Fruit fly (Drosophila melanogaster) whole organism, embryonic: ENCODE results near the gene Syx1A.

ENCODE experiments used
- Atf6 ChIP-seq: fragments of 200-800 bp; sonication (Bioruptor generic); IDR thresholded peaks from 2 replicates; pipeline ENCODE4 v1.3.6; 2022; ENCODE audit warnings: missing biosample characterization, missing genetic modification characterization
- Bteb2 ChIP-seq: fragments of 200-800 bp; sonication (Bioruptor generic); optimal IDR thresholded peaks from 2 replicates; lab custom pipeline; 2016; ENCODE audit warnings: missing biosample characterization, missing genetic modification characterization
- CG11093 ChIP-seq: fragments of 200-800 bp; sonication (Bioruptor generic); IDR thresholded peaks from 3 replicates; pipeline ENCODE4 v1.3.6; 2022; ENCODE audit warnings: missing biosample characterization, missing genetic modification characterization
- CG11398 ChIP-seq: fragments of 200-800 bp; sonication (Bioruptor generic); optimal IDR thresholded peaks from 2 replicates; lab custom pipeline; 2016; ENCODE audit warnings: missing biosample characterization, missing genetic modification characterization
- CG11723 ChIP-seq: fragments of 200-800 bp; sonication (Bioruptor generic); optimal IDR thresholded peaks from 2 replicates; lab custom pipeline; 2017; ENCODE audit warnings: missing biosample characterization, mild to moderate bottlenecking, missing genetic modification characterization
- CG12942 ChIP-seq: fragments of 200-800 bp; sonication (Bioruptor generic); optimal IDR thresholded peaks from 3 replicates; lab custom pipeline; 2016; ENCODE audit warnings: missing biosample characterization, missing genetic modification characterization
- CG13287 ChIP-seq: fragments of 200-800 bp; sonication (Bioruptor generic); IDR thresholded peaks from 2 replicates; pipeline ENCODE4 v1.3.6; 2022; ENCODE audit warnings: missing biosample characterization, missing genetic modification characterization; ENCODE audit not compliant: partially characterized antibody
- CG13624 ChIP-seq: fragments of 200-800 bp; sonication (Bioruptor generic); optimal IDR thresholded peaks from 2 replicates; lab custom pipeline; 2016; ENCODE audit warnings: missing biosample characterization, missing genetic modification characterization
- CG13775 ChIP-seq: fragments of 200-800 bp; sonication (Bioruptor generic); optimal IDR thresholded peaks from 3 replicates; lab custom pipeline; 2017; ENCODE audit warnings: missing biosample characterization, mild to moderate bottlenecking, missing genetic modification characterization
- CG15011 ChIP-seq: fragments of 200-800 bp; sonication (Bioruptor generic); optimal IDR thresholded peaks from 3 replicates; lab custom pipeline; 2018; ENCODE audit warnings: missing biosample characterization, mild to moderate bottlenecking, missing genetic modification characterization
- CG15514 ChIP-seq: fragments of 200-800 bp; sonication (Bioruptor generic); optimal IDR thresholded peaks from 3 replicates; lab custom pipeline; 2017; ENCODE audit warnings: missing biosample characterization, missing genetic modification characterization, mild to moderate bottlenecking, moderate library complexity, missing genetic modification reagents
- CG1602 ChIP-seq: fragments of 200-800 bp; sonication (Bioruptor generic); optimal IDR thresholded peaks from 3 replicates; lab custom pipeline; 2016; ENCODE audit warnings: missing biosample characterization, missing genetic modification characterization
- CG1603 ChIP-seq: fragments of 200-800 bp; sonication (Bioruptor generic); optimal IDR thresholded peaks from 2 replicates; lab custom pipeline; 2019; ENCODE audit warnings: missing biosample characterization, mild to moderate bottlenecking, missing genetic modification characterization, moderate library complexity
- CG16813 ChIP-seq: fragments of 200-800 bp; sonication (Bioruptor generic); IDR thresholded peaks from 3 replicates; pipeline ENCODE4 v1.3.6; 2022; ENCODE audit warnings: missing biosample characterization, missing genetic modification characterization; ENCODE audit not compliant: partially characterized antibody
- CG17359 ChIP-seq: fragments of 200-800 bp; sonication (Bioruptor generic); optimal IDR thresholded peaks from 3 replicates; lab custom pipeline; 2018; ENCODE audit warnings: missing biosample characterization, mild to moderate bottlenecking, missing genetic modification characterization, moderate library complexity
- CG17802 ChIP-seq: fragments of 200-800 bp; sonication (Bioruptor generic); optimal IDR thresholded peaks from 2 replicates; lab custom pipeline; 2018; ENCODE audit warnings: missing biosample characterization, mild to moderate bottlenecking, missing genetic modification characterization, moderate library complexity
- CG17912 ChIP-seq: fragments of 200-800 bp; sonication (Bioruptor generic); optimal IDR thresholded peaks from 2 replicates; lab custom pipeline; 2018; ENCODE audit warnings: missing biosample characterization, mild to moderate bottlenecking, missing genetic modification characterization
- CG18764 ChIP-seq: fragments of 200-800 bp; sonication (Bioruptor generic); optimal IDR thresholded peaks from 3 replicates; lab custom pipeline; 2016; ENCODE audit warnings: missing biosample characterization, missing genetic modification characterization
- CG2875 ChIP-seq: fragments of 200-800 bp; sonication (Bioruptor generic); optimal IDR thresholded peaks from 2 replicates; lab custom pipeline; 2017; ENCODE audit warnings: missing biosample characterization, mild to moderate bottlenecking, missing genetic modification characterization, missing genetic modification reagents
- CG32767 ChIP-seq: fragments of 200-800 bp; sonication (Bioruptor generic); IDR thresholded peaks from 2 replicates; pipeline ENCODE4 v1.3.6; 2022; ENCODE audit warnings: missing biosample characterization, missing genetic modification characterization
- CG4360 ChIP-seq: fragments of 200-800 bp; sonication (Bioruptor generic); IDR thresholded peaks from 2 replicates; pipeline ENCODE4 v1.3.6; 2022; ENCODE audit warnings: missing biosample characterization, missing genetic modification characterization
- CG4707 ChIP-seq: fragments of 200-800 bp; sonication (Bioruptor generic); optimal IDR thresholded peaks from 2 replicates; lab custom pipeline; 2018; ENCODE audit warnings: missing biosample characterization, mild to moderate bottlenecking, missing genetic modification characterization, moderate library complexity
- CG6813 ChIP-seq: fragments of 200-800 bp; sonication (Bioruptor generic); optimal IDR thresholded peaks from 2 replicates; lab custom pipeline; 2017; ENCODE audit warnings: missing biosample characterization, missing genetic modification characterization, mild to moderate bottlenecking, moderate library complexity, missing genetic modification reagents
- CG8388 ChIP-seq: fragments of 200-800 bp; sonication (Bioruptor generic); optimal IDR thresholded peaks from 2 replicates; lab custom pipeline; 2019; ENCODE audit warnings: missing biosample characterization, mild to moderate bottlenecking, missing genetic modification characterization, moderate library complexity
- CG9727 ChIP-seq: fragments of 200-800 bp; sonication (Bioruptor generic); optimal IDR thresholded peaks from 3 replicates; lab custom pipeline; 2017; ENCODE audit warnings: missing biosample characterization, mild to moderate bottlenecking, missing genetic modification characterization
- Chrac-16 ChIP-seq: fragments of 200-800 bp; sonication (Bioruptor generic); optimal IDR thresholded peaks from 3 replicates; lab custom pipeline; 2016; ENCODE audit warnings: missing biosample characterization, missing genetic modification characterization
- CrebB ChIP-seq: fragments of 200-800 bp; sonication (Bioruptor generic); optimal IDR thresholded peaks from 3 replicates; lab custom pipeline; 2018; ENCODE audit warnings: missing biosample characterization, mild to moderate bottlenecking, missing genetic modification characterization
- D19B ChIP-seq: fragments of 200-800 bp; sonication (Bioruptor generic); optimal IDR thresholded peaks from 2 replicates; lab custom pipeline; 2017; ENCODE audit warnings: missing biosample characterization, mild to moderate bottlenecking, missing genetic modification characterization
- Gsc ChIP-seq: fragments of 200-800 bp; sonication (Bioruptor generic); IDR thresholded peaks from 2 replicates; pipeline ENCODE4 v1.3.6; 2022; ENCODE audit warnings: missing biosample characterization, missing genetic modification characterization
- Mad ChIP-seq: fragments of 200-800 bp; sonication (Bioruptor generic); optimal IDR thresholded peaks from 2 replicates; lab custom pipeline; 2016; ENCODE audit warnings: missing biosample characterization, missing genetic modification characterization
- Med ChIP-seq: fragments of 200-800 bp; sonication (Bioruptor generic); peaks from one replicate; lab custom pipeline; 2016; ENCODE audit warnings: missing biosample characterization, missing genetic modification characterization, mild to moderate bottlenecking, inconsistent platforms, moderate library complexity
- Mes4 ChIP-seq: fragments of 200-800 bp; sonication (Bioruptor generic); optimal IDR thresholded peaks from 2 replicates; lab custom pipeline; 2016; ENCODE audit warnings: missing biosample characterization, missing genetic modification characterization
- NC2β ChIP-seq: fragments of 200-800 bp; sonication (Bioruptor generic); optimal IDR thresholded peaks from 2 replicates; lab custom pipeline; 2016; ENCODE audit warnings: missing biosample characterization, missing genetic modification characterization
- NFAT ChIP-seq: fragments of 200-800 bp; sonication (Bioruptor generic); IDR thresholded peaks from 2 replicates; pipeline ENCODE4 v1.3.6; 2022; ENCODE audit warnings: missing biosample characterization, missing genetic modification characterization
- Opbp ChIP-seq: fragments of 200-800 bp; sonication (Bioruptor generic); IDR thresholded peaks from 3 replicates; pipeline ENCODE4 v1.3.6; 2022; ENCODE audit warnings: missing biosample characterization, missing genetic modification characterization; ENCODE audit not compliant: partially characterized antibody
- Sox102F ChIP-seq: fragments of 200-800 bp; sonication (Bioruptor generic); optimal IDR thresholded peaks from 2 replicates; lab custom pipeline; 2018; ENCODE audit warnings: missing biosample characterization, mild to moderate bottlenecking, missing genetic modification characterization, moderate library complexity
- Taf1 ChIP-seq: fragments of 200-800 bp; sonication (Bioruptor generic); IDR thresholded peaks from 2 replicates; pipeline ENCODE4 v1.3.6; 2022; ENCODE audit warnings: missing biosample characterization, missing genetic modification characterization
- ara ChIP-seq: fragments of 200-800 bp; sonication (Bioruptor generic); IDR thresholded peaks from 2 replicates; pipeline ENCODE4 v1.3.6; 2022; ENCODE audit warnings: missing biosample characterization, missing genetic modification characterization
- cad ChIP-seq: fragments of >200 bp; optimal IDR thresholded peaks from 2 replicates; lab custom pipeline; 2017; ENCODE audit warnings: missing biosample characterization, missing genetic modification characterization
- crc ChIP-seq: fragments of 200-800 bp; sonication (Bioruptor generic); optimal IDR thresholded peaks from 2 replicates; lab custom pipeline; 2016; ENCODE audit warnings: missing biosample characterization, missing genetic modification characterization
- dan ChIP-seq: fragments of 200-800 bp; sonication (Bioruptor generic); IDR thresholded peaks from 2 replicates; pipeline ENCODE4 v1.3.6; 2022; ENCODE audit warnings: missing biosample characterization, missing genetic modification characterization
- disco-r ChIP-seq: fragments of 200-800 bp; sonication (Bioruptor generic); optimal IDR thresholded peaks from 2 replicates; lab custom pipeline; 2016; ENCODE audit warnings: missing biosample characterization, missing genetic modification characterization
- ewg ChIP-seq: fragments of 200-800 bp; sonication (Bioruptor generic); optimal IDR thresholded peaks from 3 replicates; lab custom pipeline; 2017; ENCODE audit warnings: mild to moderate bottlenecking, missing biosample characterization, missing genetic modification reagents, missing genetic modification characterization
- eyg ChIP-seq: fragments of 200-800 bp; sonication (Bioruptor generic); optimal IDR thresholded peaks from 3 replicates; lab custom pipeline; 2016; ENCODE audit warnings: missing biosample characterization, missing genetic modification characterization
- gsb-n ChIP-seq: fragments of 200-800 bp; sonication (Bioruptor generic); optimal IDR thresholded peaks from 3 replicates; lab custom pipeline; 2018; ENCODE audit warnings: missing biosample characterization, mild to moderate bottlenecking, missing genetic modification characterization
- hbn ChIP-seq: fragments of 200-800 bp; sonication (Bioruptor generic); IDR thresholded peaks from 2 replicates; pipeline ENCODE4 v1.3.6; 2022; ENCODE audit warnings: missing biosample characterization, missing genetic modification characterization; ENCODE audit not compliant: partially characterized antibody
- lmd ChIP-seq: fragments of 200-800 bp; sonication (Bioruptor generic); IDR thresholded peaks from 2 replicates; pipeline ENCODE4 v1.3.6; 2022; ENCODE audit warnings: missing biosample characterization, missing genetic modification characterization
- slp2 ChIP-seq: fragments of 200-800 bp; sonication (Bioruptor generic); optimal IDR thresholded peaks from 2 replicates; lab custom pipeline; 2016; ENCODE audit warnings: missing biosample characterization, missing genetic modification characterization
- sr ChIP-seq: fragments of 200-800 bp; sonication (Bioruptor generic); IDR thresholded peaks from 3 replicates; pipeline ENCODE4 v1.3.6; 2022; ENCODE audit warnings: missing biosample characterization, missing genetic modification characterization
- stc ChIP-seq: fragments of 200-800 bp; sonication (Bioruptor generic); IDR thresholded peaks from 2 replicates; pipeline ENCODE4 v1.3.6; 2022; ENCODE audit warnings: missing biosample characterization, missing genetic modification characterization
- unc-4 ChIP-seq: fragments of 200-800 bp; sonication (Bioruptor generic); IDR thresholded peaks from 2 replicates; pipeline ENCODE4 v1.3.6; 2022; ENCODE audit warnings: missing biosample characterization, missing genetic modification characterization; ENCODE audit not compliant: partially characterized antibody
- z ChIP-seq: fragments of 200-800 bp; sonication (Bioruptor generic); IDR thresholded peaks from 3 replicates; pipeline ENCODE4 v1.3.6; 2022; ENCODE audit warnings: missing biosample characterization, missing genetic modification characterization

Syx1A gene

DNA sequence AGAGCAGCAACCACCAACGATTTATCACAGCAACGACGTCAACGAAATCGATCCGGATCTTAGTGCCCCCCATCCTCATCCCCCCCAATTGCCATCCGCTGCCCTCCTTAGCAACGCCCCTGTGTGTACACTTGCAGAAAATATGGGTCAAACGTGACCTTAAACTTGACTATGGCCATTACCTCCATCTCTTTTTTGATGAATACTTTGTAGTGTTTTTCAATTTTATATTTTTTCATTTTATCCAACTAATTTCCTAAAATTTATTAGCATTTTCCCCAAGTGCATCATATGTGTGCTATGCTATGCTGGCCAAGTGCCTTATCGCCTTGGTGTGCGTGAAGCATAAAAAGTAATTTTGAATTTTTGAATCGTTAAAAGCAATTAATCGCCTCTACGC lies 37.4 kb upstream of the Syx1A start (continued):
- TF ChIP-seq Taf1 (GFP tag; lab: Robert Waterston, UW) (no peak), CG17802 (tag; lab: Kevin White, UChicago) (peak; percentile 4), CG11398 (GFP tag; lab: Kevin White, UChicago) (no peak), sr (GFP tag; lab: Robert Waterston, UW) (no peak), ara (GFP tag; lab: Robert Waterston, UW) (no peak), ewg (GFP tag; lab: Kevin White, UChicago) (peak; percentile 15), CG11093 (GFP tag; lab: Robert Waterston, UW) (no peak), stc (GFP tag; lab: Robert Waterston, UW) (0 out of 2 replicates have a peak, but pooled peaks have one; percentile 40), Gsc (GFP tag; lab: Robert Waterston, UW) (no peak), crc (GFP tag; lab: Kevin White, UChicago) (no peak), CG9727 (GFP tag; lab: Kevin White, UChicago) (no peak), CG12942 (GFP tag; lab: Kevin White, UChicago) (no peak), CG1603 (tag; lab: Kevin White, UChicago) (peak; percentile 25), CG1602 (GFP tag; lab: Kevin White, UChicago) (peak; percentile 3), CG2875 (GFP tag; lab: Kevin White, UChicago) (no peak), CG13624 (GFP tag; lab: Kevin White, UChicago) (no peak), eyg (GFP tag; lab: Kevin White, UChicago) (no peak), CG17912 (no peak), CG4707 (GFP tag; lab: Kevin White, UChicago) (no peak), CG32767 (no peak), dan (GFP tag; lab: Robert Waterston, UW) (no peak), Mad (no peak), cad (GFP tag; lab: Kevin White, UChicago) (no peak), CG15011 (GFP tag; lab: Kevin White, UChicago) (no peak), CG16813 (no peak), Med (GFP tag; lab: Kevin White, UChicago) (peak; percentile 71), lmd (peak; percentile 33; the same call in 1 of the 2 replicates), D19B (GFP tag; lab: Kevin White, UChicago) (no peak), slp2 (GFP tag; lab: Kevin White, UChicago) (no peak), CG6813 (GFP tag; lab: Kevin White, UChicago) (no peak), unc-4 (GFP tag; lab: Robert Waterston, UW) (no peak), NC2β (GFP tag; lab: Kevin White, UChicago) (no peak), Atf6 (GFP tag; lab: Robert Waterston, UW) (no peak), Mes4 (no peak), CG13287 (GFP tag; lab: Robert Waterston, UW) (no peak), CG17359 (peak; percentile 49), NFAT (GFP tag; lab: Robert Waterston, UW) (no peak), hbn (GFP tag; lab: Robert Waterston, UW) (no peak), Chrac-16 (no peak), CG13775 (GFP tag; lab: Kevin White, UChicago) (no peak), Opbp (GFP tag; lab: Robert Waterston, UW) (no peak), z (GFP tag; lab: Robert Waterston, UW) (no peak), CG15514 (GFP tag; lab: Kevin White, UChicago) (no peak), CrebB (tag; lab: Kevin White, UChicago) (no peak), CG18764 (GFP tag; lab: Kevin White, UChicago) (no peak), gsb-n (tag; lab: Kevin White, UChicago) (no peak), Bteb2 (GFP tag; lab: Kevin White, UChicago) (no peak), Sox102F (GFP tag; lab: Kevin White, UChicago) (peak; percentile 55), disco-r (GFP tag; lab: Kevin White, UChicago) (no peak), CG8388 (GFP tag; lab: Kevin White, UChicago) (peak; percentile 12), CG4360 (GFP tag; lab: Robert Waterston, UW) (no peak), CG11723 (GFP tag; lab: Kevin White, UChicago) (no peak)
